Fruit fly (Drosophila melanogaster): ENCODE results near the gene CG2955.

Gene CG2955

dm6 chr2L:4133960-4134359 lies 15.1 kb upstream of the CG2955 start:
- TF ChIP-seq CG8119 (GFP tag; IDR thresholded peaks at IDR 0.05) (no peak), svp (GFP tag) (peak; percentile 27)

- TF ChIP-seq fd59A (GFP tag; optimal IDR thresholded peaks at IDR 0.05), result no peak
- peak; percentile 52 for TF ChIP-seq Eip78C (GFP tag)
- TF ChIP-seq Met (GFP tag; optimal IDR thresholded peaks at IDR 0.05), result no peak
- no peak for TF ChIP-seq spab (GFP tag; optimal IDR thresholded peaks at IDR 0.05)
- no peak for TF ChIP-seq CG34406 (GFP tag; optimal IDR thresholded peaks at IDR 0.05)
- no peak for TF ChIP-seq CG6792 (GFP tag; optimal IDR thresholded peaks at IDR 0.05)
Measured at dm6 chr2L:4146317-4146716, 2.8 kb upstream of the CG2955 start.

- TF ChIP-seq Sox15 (GFP tag; optimal IDR thresholded peaks at IDR 0.05) (no peak), CG3919 (GFP tag; optimal IDR thresholded peaks at IDR 0.05) (no peak), topi (GFP tag; optimal IDR thresholded peaks at IDR 0.05) (no peak), CG11762 (GFP tag; optimal IDR thresholded peaks at IDR 0.05; ENCODE audit: insufficient read depth) (no peak), CG6808 (GFP tag; optimal IDR thresholded peaks at IDR 0.05) (no peak), achi (GFP tag; optimal IDR thresholded peaks at IDR 0.05) (no peak), Met (GFP tag; optimal IDR thresholded peaks at IDR 0.05) (no peak), fkh (GFP tag; optimal IDR thresholded peaks at IDR 0.05) (no peak), fd85E (GFP tag; optimal IDR thresholded peaks at IDR 0.05) (no peak), Hr38 (GFP tag; optimal IDR thresholded peaks at IDR 0.05) (no peak), CG31627 (GFP tag; optimal IDR thresholded peaks at IDR 0.05) (no peak), Gug (GFP tag; IDR thresholded peaks at IDR 0.05) (no peak), CG32006 (GFP tag; optimal IDR thresholded peaks at IDR 0.05) (no peak), lz (GFP tag; optimal IDR thresholded peaks at IDR 0.05) (no peak), CG6854 (GFP tag; optimal IDR thresholded peaks at IDR 0.05) (no peak), Ets21C (GFP tag; optimal IDR thresholded peaks at IDR 0.05) (no peak), Sox14 (GFP tag; optimal IDR thresholded peaks at IDR 0.05) (no peak)
Measured at dm6 chr2L:4166034-4166433, 17.0 kb downstream of the CG2955 start, which contains the start of gene Or24a. Gene Or24a (minus strand): TSS chr2L:4166134.

dm6 chr2L:4179386-4179785 lies 30.3 kb downstream of the CG2955 start:
- peak; percentile 30 for TF ChIP-seq svp (GFP tag)
- TF ChIP-seq CG6163 (GFP tag; IDR thresholded peaks at IDR 0.05), result 0 out of 3 replicates have a peak, but pooled peaks have one; percentile 8
- TF ChIP-seq CG1621 (tag; optimal IDR thresholded peaks at IDR 0.05), result no peak
- TF ChIP-seq Smox (GFP tag; optimal IDR thresholded peaks at IDR 0.05), result no peak
- no peak for TF ChIP-seq topi (GFP tag; optimal IDR thresholded peaks at IDR 0.05)

dm6 chr2L:4179960-4180359 lies 30.9 kb downstream of the CG2955 start:
- TF ChIP-seq CG34406 (GFP tag; optimal IDR thresholded peaks at IDR 0.05) (peak; percentile 24), Met (GFP tag; optimal IDR thresholded peaks at IDR 0.05) (peak; percentile 72), CG11902 (GFP tag; optimal IDR thresholded peaks at IDR 0.05) (peak; percentile 34), Hr39 (GFP tag; optimal IDR thresholded peaks at IDR 0.05) (peak; percentile 41), Smox (GFP tag; optimal IDR thresholded peaks at IDR 0.05) (peak; percentile 34), Sox15 (GFP tag; optimal IDR thresholded peaks at IDR 0.05) (peak; percentile 31), Eip78C (GFP tag) (peak; percentile 89), CG6792 (GFP tag; optimal IDR thresholded peaks at IDR 0.05) (peak; percentile 51), CG1621 (tag; optimal IDR thresholded peaks at IDR 0.05) (no peak), spab (GFP tag; optimal IDR thresholded peaks at IDR 0.05) (no peak), CG8632 (GFP tag; optimal IDR thresholded peaks at IDR 0.05) (peak; percentile 30), Hr38 (GFP tag; optimal IDR thresholded peaks at IDR 0.05) (no peak), acj6 (GFP tag; optimal IDR thresholded peaks at IDR 0.05) (peak; percentile 29), svp (GFP tag) (peak; percentile 83), CG8119 (GFP tag; IDR thresholded peaks at IDR 0.05) (no peak), lz (GFP tag; optimal IDR thresholded peaks at IDR 0.05) (peak; percentile 3), Gug (GFP tag; IDR thresholded peaks at IDR 0.05) (no peak), CG4318 (GFP tag; optimal IDR thresholded peaks at IDR 0.05) (no peak), Sox102F (GFP tag; optimal IDR thresholded peaks at IDR 0.05) (peak; percentile 29), topi (GFP tag; optimal IDR thresholded peaks at IDR 0.05) (peak; percentile 76), cyc (GFP tag; optimal IDR thresholded peaks at IDR 0.05) (peak; percentile 81), CG31627 (GFP tag; optimal IDR thresholded peaks at IDR 0.05) (peak; percentile 53), CG8319 (GFP tag; optimal IDR thresholded peaks at IDR 0.05) (no peak), esn (GFP tag; optimal IDR thresholded peaks at IDR 0.05) (peak; percentile 13), CG6163 (GFP tag; IDR thresholded peaks at IDR 0.05) (peak; percentile 37; the same call in 1 of the 3 replicates), achi (GFP tag; optimal IDR thresholded peaks at IDR 0.05) (peak; percentile 31), CG3919 (GFP tag; optimal IDR thresholded peaks at IDR 0.05) (peak; percentile 58)
